Fruit fly (Drosophila melanogaster): Measurements from ENCODE around the gene CG5149.
A peak's percentile ranks its signal among the peaks of the same experiment; 100 is the strongest.

CG5149 gene

dm6 chr2L:7424907-7425689, 37.0 kb upstream of the CG5149 start (continued):
- TF ChIP-seq D19B (GFP tag; optimal IDR thresholded peaks at IDR 0.05): peak; percentile 55
- 0 out of 2 replicates have a peak, but pooled peaks have one; percentile 33 for TF ChIP-seq CG43689 (GFP tag; IDR thresholded peaks at IDR 0.05)
- peak; percentile 14 for TF ChIP-seq HHEX (GFP tag; optimal IDR thresholded peaks at IDR 0.05)
- peak; percentile 18; the same call in 1 of the 3 replicates for TF ChIP-seq B-H1 (GFP tag; IDR thresholded peaks at IDR 0.05)
- TF ChIP-seq Max (GFP tag; optimal IDR thresholded peaks at IDR 0.05): peak; percentile 19
- no peak for TF ChIP-seq CG8089 (GFP tag; optimal IDR thresholded peaks at IDR 0.05)
- TF ChIP-seq sna (GFP tag; IDR thresholded peaks at IDR 0.05; ENCODE audit: partially characterized antibody): no peak
- 0 out of 2 replicates have a peak, but pooled peaks have one; percentile 42 for TF ChIP-seq CG7372 (GFP tag; IDR thresholded peaks at IDR 0.05)
- peak; percentile 47 for TF ChIP-seq CG4404 (GFP tag; IDR thresholded peaks at IDR 0.05)
- peak; percentile 47; the same call in 1 of the 3 replicates for TF ChIP-seq CG34422 (GFP tag; IDR thresholded peaks at IDR 0.05)
- TF ChIP-seq sr (GFP tag; IDR thresholded peaks at IDR 0.05): no peak
- TF ChIP-seq CG1603 (tag; optimal IDR thresholded peaks at IDR 0.05): peak; percentile 19
- TF ChIP-seq Rx (GFP tag; IDR thresholded peaks at IDR 0.05): no peak
- no peak; the same call in 2 of the 3 replicates for TF ChIP-seq Optix (GFP tag; IDR thresholded peaks at IDR 0.05)
- no peak for TF ChIP-seq run (tag; optimal IDR thresholded peaks at IDR 0.05)
- no peak for TF ChIP-seq CG12219 (GFP tag; optimal IDR thresholded peaks at IDR 0.05)
- TF ChIP-seq crol (GFP tag; IDR thresholded peaks at IDR 0.05): 0 out of 2 replicates have a peak, but pooled peaks have one; percentile 18
- TF ChIP-seq CG12155 (GFP tag; optimal IDR thresholded peaks at IDR 0.05): peak; percentile 77
- TF ChIP-seq CG13287 (GFP tag; IDR thresholded peaks at IDR 0.05; ENCODE audit: partially characterized antibody): no peak
- peak; percentile 86 for TF ChIP-seq HLH54F (GFP tag; optimal IDR thresholded peaks at IDR 0.05)
- peak; percentile 88 for TF ChIP-seq CG11456 (GFP tag; IDR thresholded peaks at IDR 0.05)
- peak; percentile 51 for TF ChIP-seq org-1 (GFP tag; optimal IDR thresholded peaks at IDR 0.05)
- no peak for TF ChIP-seq ttk (GFP tag; IDR thresholded peaks at IDR 0.05)
- no peak for TF ChIP-seq Scr (GFP tag; IDR thresholded peaks at IDR 0.05; ENCODE audit: partially characterized antibody)
- TF ChIP-seq CG13123 (GFP tag; optimal IDR thresholded peaks at IDR 0.05): no peak
- no peak for TF ChIP-seq CG7745 (tag; optimal IDR thresholded peaks at IDR 0.05)
- TF ChIP-seq Mad (GFP tag; optimal IDR thresholded peaks at IDR 0.05): no peak
- TF ChIP-seq Hr39 (optimal IDR thresholded peaks at IDR 0.05): no peak
- no peak for TF ChIP-seq CG15696 (tag; optimal IDR thresholded peaks at IDR 0.05)
- no peak for TF ChIP-seq abd-A (tag; optimal IDR thresholded peaks at IDR 0.05)
- TF ChIP-seq ap (GFP tag; IDR thresholded peaks at IDR 0.05): no peak
- peak; percentile 79 for TF ChIP-seq bigmax (GFP tag; optimal IDR thresholded peaks at IDR 0.05)
- TF ChIP-seq scrt (GFP tag; optimal IDR thresholded peaks at IDR 0.05): peak; percentile 49
- TF ChIP-seq slbo (GFP tag; IDR thresholded peaks at IDR 0.05): peak; percentile 95
- TF ChIP-seq CG18599 (GFP tag; optimal IDR thresholded peaks at IDR 0.05): peak; percentile 87
- TF ChIP-seq tx (GFP tag; optimal IDR thresholded peaks at IDR 0.05): peak; percentile 65
- TF ChIP-seq zfh2 (GFP tag; optimal IDR thresholded peaks at IDR 0.05): peak; percentile 91
- TF ChIP-seq CG6654 (GFP tag; optimal IDR thresholded peaks at IDR 0.05): no peak
- TF ChIP-seq CG7987 (GFP tag; optimal IDR thresholded peaks at IDR 0.05): no peak
- TF ChIP-seq disco-r (GFP tag; optimal IDR thresholded peaks at IDR 0.05): peak; percentile 35
- no peak for TF ChIP-seq zf30C (GFP tag; optimal IDR thresholded peaks at IDR 0.05)
- peak; percentile 52 for TF ChIP-seq ERR (GFP tag; optimal IDR thresholded peaks at IDR 0.05)
- peak; percentile 54 for TF ChIP-seq PHDP (tag; optimal IDR thresholded peaks at IDR 0.05)
- no peak for TF ChIP-seq sqz (GFP tag; optimal IDR thresholded peaks at IDR 0.05)
- TF ChIP-seq ftz-f1 (GFP tag; optimal IDR thresholded peaks at IDR 0.05): peak; percentile 50
- TF ChIP-seq dmrt11E (tag; optimal IDR thresholded peaks at IDR 0.05): no peak
- no peak for TF ChIP-seq h (optimal IDR thresholded peaks at IDR 0.05)
- TF ChIP-seq C15 (GFP tag; IDR thresholded peaks at IDR 0.05): peak; percentile 37; the same call in 1 of the 3 replicates
- no peak for TF ChIP-seq usp (GFP tag; optimal IDR thresholded peaks at IDR 0.05)
- TF ChIP-seq bowl (GFP tag; IDR thresholded peaks at IDR 0.05): no peak

Measured in whole organism, embryonic.